Fruit fly (Drosophila melanogaster): ENCODE results near the gene WRNexo.

DNA sequence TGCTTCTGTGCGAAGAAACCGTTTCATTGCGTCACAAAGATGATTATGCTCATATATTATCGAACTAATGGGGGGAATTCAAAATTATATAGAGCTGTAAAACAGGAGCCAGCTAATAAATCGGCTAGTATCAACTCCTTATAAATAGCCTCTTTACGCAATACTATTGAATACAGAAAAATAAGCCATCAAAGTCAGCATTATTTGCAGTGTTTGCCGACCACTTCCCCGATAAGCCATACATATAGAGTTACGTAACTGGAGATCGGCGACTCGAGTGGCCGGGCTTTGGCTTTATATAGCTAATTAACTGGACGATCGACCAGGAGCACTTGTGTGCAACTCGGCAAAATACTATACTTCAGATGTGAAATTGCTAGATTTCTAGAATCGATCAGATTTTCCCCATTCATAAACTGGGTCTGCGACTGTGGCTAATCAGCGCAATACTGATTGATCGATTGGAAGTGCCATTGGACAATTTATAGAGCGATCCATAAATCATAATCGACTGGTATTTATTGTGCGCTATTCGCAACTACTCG, 31.9 kb upstream of the WRNexo start:
- TF ChIP-seq CrebA (GFP tag; optimal IDR thresholded peaks at IDR 0.05; ENCODE audit: borderline replicate concordance) = no peak
- no peak for TF ChIP-seq usp (GFP tag; optimal IDR thresholded peaks at IDR 0.05)
- no peak for TF ChIP-seq h (GFP tag; optimal IDR thresholded peaks at IDR 0.05)
- no peak for TF ChIP-seq Myc (optimal IDR thresholded peaks at IDR 0.05)
- TF ChIP-seq Dfd (GFP tag; optimal IDR thresholded peaks at IDR 0.05) = no peak
- no peak for TF ChIP-seq dmrt93B (GFP tag; optimal IDR thresholded peaks at IDR 0.05)
- TF ChIP-seq Dif (GFP tag; optimal IDR thresholded peaks at IDR 0.05; ENCODE audit: partially characterized antibody) = no peak
- TF ChIP-seq pan (optimal IDR thresholded peaks at IDR 0.05) = no peak
- TF ChIP-seq psq (GFP tag; optimal IDR thresholded peaks at IDR 0.05) = no peak
